Worm (Caenorhabditis elegans): ENCODE measurements around the gene clec-59.
A peak's percentile ranks its signal among the peaks of the same experiment; 100 is the strongest.

DNA sequence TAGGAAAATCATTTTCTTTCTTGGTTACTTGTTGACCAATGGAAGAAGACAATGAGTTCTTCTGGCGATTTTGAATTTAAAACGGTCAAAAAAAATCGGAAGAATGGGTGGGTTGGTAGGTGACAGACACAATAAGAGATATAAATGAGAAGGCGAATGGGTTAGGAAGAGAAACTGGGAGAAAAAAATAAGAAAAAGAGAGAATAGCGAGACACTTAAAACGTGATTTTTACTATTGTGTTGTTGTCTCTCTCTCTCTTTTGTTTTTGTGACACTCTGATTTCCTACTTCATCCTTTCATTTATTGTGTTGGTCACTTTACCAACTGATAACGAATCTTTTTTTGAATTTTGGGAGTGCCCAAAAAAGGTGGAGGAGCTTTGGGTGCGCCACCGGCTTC lies 37.1 kb upstream of the clec-59 start:
- TF ChIP-seq nhr-237 (tag; optimal IDR thresholded peaks at IDR 0.05) (no peak), ces-1 (GFP tag; optimal IDR thresholded peaks at IDR 0.05) (no peak), elt-2 (tag; optimal IDR thresholded peaks at IDR 0.05) (no peak), alr-1 (tag; optimal IDR thresholded peaks at IDR 0.05; ENCODE audit: borderline replicate concordance) (no peak), snpc-4 (tag; optimal IDR thresholded peaks at IDR 0.05) (no peak), pag-3 (tag; optimal IDR thresholded peaks at IDR 0.05; ENCODE audit: borderline replicate concordance, insufficient read depth) (no peak), C04F5.9 (tag; optimal IDR thresholded peaks at IDR 0.05) (no peak), lsy-2 (tag; optimal IDR thresholded peaks at IDR 0.05) (peak in 1 of 2 experiments; percentile 25), unc-62 (GFP tag; optimal IDR thresholded peaks at IDR 0.05) (no peak), lin-39 (tag; optimal IDR thresholded peaks at IDR 0.05) (no peak)
